Worm (Caenorhabditis elegans) whole organism, L3 larva: ENCODE measurements around the gene trpp-9.

Experiments
- fos-1 ChIP-seq: fragments of 150-350 bp; optimal IDR thresholded peaks from 2 replicates; lab custom pipeline; 2014; ENCODE audit warnings: missing biosample characterization, missing genetic modification characterization
- pqm-1 ChIP-seq: fragments of 150-350 bp; optimal IDR thresholded peaks from 2 replicates; lab custom pipeline; 2017; ENCODE audit warnings: missing biosample characterization, missing genetic modification characterization, inconsistent platforms

- TF ChIP-seq fos-1 (tag; lab: Kevin White, UChicago) (no peak), pqm-1 (tag; lab: Kevin White, UChicago) (peak; percentile 4)
Measured at ce11 chrX:11533543-11534003, 30.1 kb upstream of the trpp-9 start, which contains the start of gene C35C5.8.
